Fruit fly (Drosophila melanogaster) whole organism, prepupa: ENCODE data around the gene ash2.

Source experiments
- Blimp-1 ChIP-seq: fragments of 200-800 bp; sonication (Bioruptor generic); optimal IDR thresholded peaks from 3 replicates; lab custom pipeline; 2017; ENCODE audit warnings: missing biosample characterization, missing genetic modification characterization, mild to moderate bottlenecking, moderate library complexity, missing genetic modification reagents
- CG10631 ChIP-seq: fragments of 200-800 bp; sonication (Bioruptor generic); optimal IDR thresholded peaks from 2 replicates; lab custom pipeline; 2016; ENCODE audit warnings: missing biosample characterization, missing genetic modification characterization
- CG10669 ChIP-seq: fragments of 200-800 bp; sonication (Bioruptor generic); optimal IDR thresholded peaks from 3 replicates; lab custom pipeline; 2018; ENCODE audit warnings: missing biosample characterization, mild to moderate bottlenecking, missing genetic modification characterization, moderate library complexity
- CG11762 ChIP-seq: fragments of 200-800 bp; sonication (Bioruptor generic); optimal IDR thresholded peaks from 3 replicates; lab custom pipeline; 2016; ENCODE audit warnings: missing biosample characterization, missing genetic modification characterization; ENCODE audit not compliant: insufficient read depth
- CG11902 ChIP-seq: fragments of 200-800 bp; sonication (Bioruptor generic); optimal IDR thresholded peaks from 3 replicates; lab custom pipeline; 2016; ENCODE audit warnings: missing biosample characterization, missing genetic modification characterization
- CG15336 ChIP-seq: fragments of 200-800 bp; sonication (Bioruptor generic); IDR thresholded peaks from 2 replicates; pipeline ENCODE4 v1.3.6; 2022; ENCODE audit warnings: missing biosample characterization, missing genetic modification characterization
- CG1621 ChIP-seq: fragments of 200-800 bp; sonication (Bioruptor generic); optimal IDR thresholded peaks from 3 replicates; lab custom pipeline; 2018; ENCODE audit warnings: missing biosample characterization, mild to moderate bottlenecking, missing genetic modification characterization
- CG16779 ChIP-seq: fragments of 200-800 bp; sonication (Bioruptor generic); optimal IDR thresholded peaks from 3 replicates; lab custom pipeline; 2017; ENCODE audit warnings: missing biosample characterization, mild to moderate bottlenecking, missing genetic modification characterization
- CG3032 ChIP-seq: fragments of 200-800 bp; optimal IDR thresholded peaks from 2 replicates; lab custom pipeline; 2019; ENCODE audit warnings: missing biosample characterization, mild to moderate bottlenecking, missing genetic modification characterization, moderate library complexity
- CG3919 ChIP-seq: fragments of 200-800 bp; sonication (Bioruptor generic); optimal IDR thresholded peaks from 3 replicates; lab custom pipeline; 2016; ENCODE audit warnings: missing biosample characterization, missing genetic modification characterization
- CG6163 ChIP-seq: fragments of 200-800 bp; sonication (Bioruptor generic); IDR thresholded peaks from 3 replicates; pipeline ENCODE4 v1.3.6; 2022; ENCODE audit warnings: missing biosample characterization, missing genetic modification characterization
- CG6276 ChIP-seq: fragments of 200-800 bp; sonication (Bioruptor generic); optimal IDR thresholded peaks from 2 replicates; lab custom pipeline; 2017; ENCODE audit warnings: missing biosample characterization, mild to moderate bottlenecking, missing genetic modification characterization
- CG6792 ChIP-seq: fragments of 200-800 bp; sonication (Bioruptor generic); optimal IDR thresholded peaks from 3 replicates; lab custom pipeline; 2016; ENCODE audit warnings: missing biosample characterization, missing genetic modification characterization
- CG6854 ChIP-seq: fragments of 200-800 bp; sonication (Bioruptor generic); optimal IDR thresholded peaks from 2 replicates; lab custom pipeline; 2017; ENCODE audit warnings: missing biosample characterization, mild to moderate bottlenecking, missing genetic modification characterization
- CG7368 ChIP-seq: fragments of 200-800 bp; sonication (Bioruptor generic); optimal IDR thresholded peaks from 3 replicates; lab custom pipeline; 2016; ENCODE audit warnings: missing biosample characterization, missing genetic modification characterization
- CG8119 ChIP-seq: fragments of 200-800 bp; sonication (Bioruptor generic); IDR thresholded peaks from 3 replicates; pipeline ENCODE4 v1.3.6; 2022; ENCODE audit warnings: missing biosample characterization, missing genetic modification characterization
- CG8319 ChIP-seq: fragments of 200-800 bp; sonication (Bioruptor generic); optimal IDR thresholded peaks from 3 replicates; lab custom pipeline; 2016; ENCODE audit warnings: missing biosample characterization, missing genetic modification characterization
- CG8632 ChIP-seq: fragments of 200-800 bp; sonication (Bioruptor generic); optimal IDR thresholded peaks from 3 replicates; lab custom pipeline; 2016; ENCODE audit warnings: missing biosample characterization, missing genetic modification characterization
- CG9139 ChIP-seq: fragments of 200-800 bp; sonication (Bioruptor generic); optimal IDR thresholded peaks from 3 replicates; lab custom pipeline; 2017; ENCODE audit warnings: missing biosample characterization, mild to moderate bottlenecking, missing genetic modification characterization
- Eip75B ChIP-seq: fragments of 200-800 bp; sonication (Bioruptor generic); optimal IDR thresholded peaks from 3 replicates; lab custom pipeline; 2016; ENCODE audit warnings: missing biosample characterization, missing genetic modification characterization
- Eip78C ChIP-seq: fragments of 200-800 bp; sonication (Bioruptor generic); peaks from one replicate; lab custom pipeline; 2016; ENCODE audit warnings: missing biosample characterization, missing genetic modification characterization
- Ets96B ChIP-seq: fragments of 200-800 bp; optimal IDR thresholded peaks from 2 replicates; lab custom pipeline; 2019; ENCODE audit warnings: missing biosample characterization, mild to moderate bottlenecking, missing genetic modification characterization, moderate library complexity
- Hr38 ChIP-seq: sonication (Bioruptor generic); optimal IDR thresholded peaks from 2 replicates; lab custom pipeline; 2016; ENCODE audit warnings: missing biosample characterization, missing genetic modification characterization
- Hr4 ChIP-seq: fragments of 200-800 bp; sonication (Bioruptor generic); optimal IDR thresholded peaks from 3 replicates; lab custom pipeline; 2016; ENCODE audit warnings: missing biosample characterization, missing genetic modification characterization
- Lpt ChIP-seq: fragments of 200-800 bp; sonication (Bioruptor generic); optimal IDR thresholded peaks from 3 replicates; lab custom pipeline; 2016; ENCODE audit warnings: missing biosample characterization, missing genetic modification characterization
- Sox15 ChIP-seq: fragments of 200-800 bp; sonication (Bioruptor generic); optimal IDR thresholded peaks from 3 replicates; lab custom pipeline; 2016; ENCODE audit warnings: missing biosample characterization, missing genetic modification characterization
- achi ChIP-seq: fragments of 200-800 bp; sonication (Bioruptor generic); optimal IDR thresholded peaks from 3 replicates; lab custom pipeline; 2016; ENCODE audit warnings: missing biosample characterization, missing genetic modification characterization
- acj6 ChIP-seq: fragments of 200-800 bp; sonication (Bioruptor generic); optimal IDR thresholded peaks from 3 replicates; lab custom pipeline; 2016; ENCODE audit warnings: missing biosample characterization, missing genetic modification characterization
- cyc ChIP-seq: fragments of 200-800 bp; sonication (Bioruptor generic); optimal IDR thresholded peaks from 3 replicates; lab custom pipeline; 2016; ENCODE audit warnings: missing biosample characterization, missing genetic modification characterization
- dac ChIP-seq: fragments of 200-800 bp; sonication (Bioruptor generic); optimal IDR thresholded peaks from 2 replicates; lab custom pipeline; 2017; ENCODE audit warnings: missing biosample characterization, mild to moderate bottlenecking, missing genetic modification characterization
- eg ChIP-seq: fragments of 200-800 bp; sonication (Bioruptor generic); IDR thresholded peaks from 3 replicates; pipeline ENCODE4 v1.3.6; 2022; ENCODE audit warnings: missing biosample characterization, missing genetic modification characterization
- fd85E ChIP-seq: fragments of 200-800 bp; sonication (Bioruptor generic); optimal IDR thresholded peaks from 3 replicates; lab custom pipeline; 2016; ENCODE audit warnings: missing biosample characterization, missing genetic modification characterization
- fkh ChIP-seq: fragments of 200-800 bp; sonication (Bioruptor generic); optimal IDR thresholded peaks from 3 replicates; lab custom pipeline; 2017; ENCODE audit warnings: missing biosample characterization, mild to moderate bottlenecking, missing genetic modification characterization, moderate library complexity
- lz ChIP-seq: fragments of 200-800 bp; sonication (Bioruptor generic); optimal IDR thresholded peaks from 3 replicates; lab custom pipeline; 2016; ENCODE audit warnings: missing biosample characterization, missing genetic modification characterization
- spab ChIP-seq: fragments of 200-800 bp; sonication (Bioruptor generic); optimal IDR thresholded peaks from 2 replicates; lab custom pipeline; 2017; ENCODE audit warnings: missing biosample characterization, mild to moderate bottlenecking, missing genetic modification characterization, missing genetic modification reagents
- topi ChIP-seq: fragments of 200-800 bp; sonication (Bioruptor generic); optimal IDR thresholded peaks from 3 replicates; lab custom pipeline; 2016; ENCODE audit warnings: missing biosample characterization, missing genetic modification characterization
- vri ChIP-seq: fragments of 200-800 bp; sonication (Bioruptor generic); optimal IDR thresholded peaks from 3 replicates; lab custom pipeline; 2016; ENCODE audit warnings: missing biosample characterization, mild to moderate bottlenecking, missing genetic modification characterization

Gene ash2

dm6 chr3R:24654770-24655322 lies 4.9 kb downstream of the ash2 start, which contains the start of the genes CG31125 and CG6695 (continued):
- no peak for TF ChIP-seq Eip75B (GFP tag; lab: Kevin White, UChicago)
- no peak for TF ChIP-seq Blimp-1 (GFP tag; lab: Kevin White, UChicago)
- TF ChIP-seq CG1621 (tag; lab: Kevin White, UChicago), result no peak

dm6 chr3R:24659173-24659846 lies 9.4 kb downstream of the ash2 start, which contains the start of gene CG31126:
Gene CG31126 (plus strand): TSS chr3R:24659621.
- TF ChIP-seq fkh (GFP tag; lab: Kevin White, UChicago), result no peak
- TF ChIP-seq, all 60 proteins: peak for 0

- TF ChIP-seq CG6276 (no peak), CG8319 (GFP tag; lab: Kevin White, UChicago) (no peak), CG6163 (no peak), Sox15 (GFP tag; lab: Kevin White, UChicago) (no peak), CG16779 (no peak), CG11902 (GFP tag; lab: Kevin White, UChicago) (no peak), Eip78C (peak; percentile 56), Eip75B (GFP tag; lab: Kevin White, UChicago) (no peak), achi (GFP tag; lab: Kevin White, UChicago) (peak; percentile 57), Hr38 (GFP tag; lab: Kevin White, UChicago) (no peak)
These were observed 11.9 kb downstream of the ash2 start, which contains the start of gene Ppox for dm6 chr3R:24661679-24662411. Gene Ppox (minus strand): TSS chr3R:24661851.

- no peak for TF ChIP-seq Hr4 (GFP tag; lab: Kevin White, UChicago)
- no peak for TF ChIP-seq dac
- TF ChIP-seq CG11902 (GFP tag; lab: Kevin White, UChicago), result no peak
- no peak for TF ChIP-seq Lpt (GFP tag; lab: Kevin White, UChicago)
- TF ChIP-seq Eip78C, result no peak
- TF ChIP-seq CG16779, result no peak
- TF ChIP-seq CG8119, result no peak
- TF ChIP-seq CG9139 (GFP tag; lab: Kevin White, UChicago), result no peak
- TF ChIP-seq CG3919, result no peak
- no peak for TF ChIP-seq eg
- no peak for TF ChIP-seq cyc
- TF ChIP-seq acj6 (GFP tag; lab: Kevin White, UChicago), result no peak
- no peak for TF ChIP-seq vri
- TF ChIP-seq topi (GFP tag; lab: Kevin White, UChicago), result no peak
- TF ChIP-seq fd85E (GFP tag; lab: Kevin White, UChicago), result no peak
- TF ChIP-seq CG6792 (GFP tag; lab: Kevin White, UChicago), result no peak
- no peak for TF ChIP-seq CG10631 (GFP tag; lab: Kevin White, UChicago)
- TF ChIP-seq CG6854 (GFP tag; lab: Kevin White, UChicago), result no peak
- TF ChIP-seq Ets96B (tag; lab: Kevin White, UChicago), result no peak
These were observed 12.5 kb downstream of the ash2 start, which contains the start of gene slo for dm6 chr3R:24662412-24662796. Gene slo (plus strand): TSS chr3R:24662491.

dm6 chr3R:24663044-24663443 lies 13.1 kb downstream of the ash2 start:
- TF ChIP-seq Eip75B (GFP tag; lab: Kevin White, UChicago) (no peak), CG15336 (GFP tag; lab: Robert Waterston, UW) (no peak), CG16779 (no peak), lz (GFP tag; lab: Kevin White, UChicago) (no peak), CG6792 (GFP tag; lab: Kevin White, UChicago) (no peak), spab (GFP tag; lab: Kevin White, UChicago) (no peak), CG8632 (no peak), Lpt (GFP tag; lab: Kevin White, UChicago) (no peak), Hr4 (GFP tag; lab: Kevin White, UChicago) (no peak), CG7368 (GFP tag; lab: Kevin White, UChicago) (no peak), fd85E (GFP tag; lab: Kevin White, UChicago) (no peak), CG11762 (no peak), Ets96B (tag; lab: Kevin White, UChicago) (no peak), CG3032 (no peak), CG10669 (GFP tag; lab: Kevin White, UChicago) (no peak)
